Worm (Caenorhabditis elegans) whole organism, L2 larva: ENCODE measurements around the gene nhr-116.

Experiments
- C34F6.9 ChIP-seq: fragments of 150-350 bp; optimal IDR thresholded peaks from 2 replicates; lab custom pipeline; 2014; ENCODE audit warnings: missing biosample characterization, missing genetic modification characterization
- F13H6.1 ChIP-seq: sonication (generic microtip); optimal IDR thresholded peaks from 2 replicates; lab custom pipeline; 2016; ENCODE audit warnings: missing genetic modification characterization, missing compliant biosample characterization
- Y55F3AM.14 ChIP-seq: fragments of 200-800 bp; sonication (Bioruptor generic); optimal IDR thresholded peaks from 2 replicates; lab custom pipeline; 2018; ENCODE audit warnings: mild to moderate bottlenecking, missing genetic modification characterization, missing compliant biosample characterization
- ZK546.5 ChIP-seq: sonication (generic microtip); optimal IDR thresholded peaks from 2 replicates; lab custom pipeline; 2017; ENCODE audit warnings: missing biosample characterization, missing genetic modification characterization
- alr-1 ChIP-seq: fragments of 150-350 bp; optimal IDR thresholded peaks from 2 replicates; lab custom pipeline; 2014; ENCODE audit warnings: missing biosample characterization, missing genetic modification characterization
- aly-2 ChIP-seq: fragments of 150-350 bp; optimal IDR thresholded peaks from 2 replicates; lab custom pipeline; 2014; ENCODE audit warnings: missing biosample characterization, missing genetic modification characterization
- ama-1 ChIP-seq: fragments of 150-350 bp; optimal IDR thresholded peaks from 2 replicates; lab custom pipeline; 2018; ENCODE audit warnings: inconsistent platforms
- blmp-1 ChIP-seq: sonication (generic microtip); optimal IDR thresholded peaks from 2 replicates; lab custom pipeline; 2017; ENCODE audit warnings: missing genetic modification characterization, mild to moderate bottlenecking, missing compliant biosample characterization, antibody characterized with exemption, moderate library complexity; ENCODE audit not compliant: insufficient read depth
- dmd-4 ChIP-seq: sonication (generic microtip); optimal IDR thresholded peaks from 2 replicates; lab custom pipeline; 2017; ENCODE audit warnings: missing biosample characterization, missing genetic modification characterization
- egl-27 ChIP-seq: sonication (generic microtip); optimal IDR thresholded peaks from 3 replicates; lab custom pipeline; 2017; ENCODE audit warnings: missing biosample characterization, missing genetic modification reagents, missing genetic modification characterization
- elt-1 ChIP-seq: fragments of 150-350 bp; optimal IDR thresholded peaks from 2 replicates; lab custom pipeline; 2014; ENCODE audit warnings: missing biosample characterization, missing genetic modification characterization
- elt-3 ChIP-seq: sonication (generic microtip); optimal IDR thresholded peaks from 2 replicates; lab custom pipeline; 2017; ENCODE audit warnings: missing biosample characterization, missing genetic modification characterization
- fos-1 ChIP-seq: fragments of 150-350 bp; optimal IDR thresholded peaks from 2 replicates; lab custom pipeline; 2014; ENCODE audit warnings: missing biosample characterization, missing genetic modification characterization
- gmeb-1 ChIP-seq: fragments of 150-350 bp; optimal IDR thresholded peaks from 2 replicates; lab custom pipeline; 2014; ENCODE audit warnings: missing biosample characterization, missing genetic modification characterization
- lin-11 ChIP-seq: fragments of 150-350 bp; sonication (generic microtip); optimal IDR thresholded peaks from 2 replicates; lab custom pipeline; 2014; ENCODE audit warnings: missing biosample characterization, missing genetic modification characterization, inconsistent platforms, mixed read lengths
- lin-13 ChIP-seq: fragments of 150-350 bp; optimal IDR thresholded peaks from 2 replicates; lab custom pipeline; 2014; ENCODE audit warnings: missing biosample characterization, missing genetic modification reagents, missing genetic modification characterization
- mab-5 ChIP-seq: fragments of 150-350 bp; optimal IDR thresholded peaks from 2 replicates; lab custom pipeline; 2014; ENCODE audit warnings: missing biosample characterization, missing genetic modification characterization
- mbf-1 ChIP-seq: sonication (generic microtip); optimal IDR thresholded peaks from 2 replicates; lab custom pipeline; 2017; ENCODE audit warnings: missing biosample characterization, missing genetic modification characterization
- nhr-10 ChIP-seq: sonication (generic microtip); optimal IDR thresholded peaks from 2 replicates; lab custom pipeline; 2017; ENCODE audit warnings: missing biosample characterization, missing genetic modification characterization
- nhr-11 ChIP-seq: fragments of 150-350 bp; optimal IDR thresholded peaks from 2 replicates; lab custom pipeline; 2014; ENCODE audit warnings: missing biosample characterization, missing genetic modification characterization
- nhr-12 ChIP-seq: fragments of 150-350 bp; optimal IDR thresholded peaks from 2 replicates; lab custom pipeline; 2014; ENCODE audit warnings: missing biosample characterization, missing genetic modification characterization
- nhr-21 ChIP-seq: fragments of 150-350 bp; optimal IDR thresholded peaks from 2 replicates; lab custom pipeline; 2014; ENCODE audit warnings: missing biosample characterization, missing genetic modification characterization
- nhr-23 ChIP-seq: fragments of 150-350 bp; optimal IDR thresholded peaks from 2 replicates; lab custom pipeline; 2014; ENCODE audit warnings: missing biosample characterization, missing genetic modification reagents, missing genetic modification characterization
- nhr-6 ChIP-seq: fragments of 150-350 bp; optimal IDR thresholded peaks from 2 replicates; lab custom pipeline; 2014; ENCODE audit warnings: missing biosample characterization, missing genetic modification characterization
- nhr-77 ChIP-seq: fragments of 150-350 bp; optimal IDR thresholded peaks from 2 replicates; lab custom pipeline; 2014; ENCODE audit warnings: missing biosample characterization, missing genetic modification characterization
- peb-1 ChIP-seq: fragments of 150-350 bp; optimal IDR thresholded peaks from 2 replicates; lab custom pipeline; 2014; ENCODE audit warnings: missing biosample characterization, missing genetic modification characterization
- sem-4 ChIP-seq: fragments of 150-350 bp; optimal IDR thresholded peaks from 2 replicates; lab custom pipeline; 2014; ENCODE audit warnings: missing biosample characterization, missing genetic modification reagents, missing genetic modification characterization
- snpc-4 ChIP-seq: fragments of 150-350 bp; optimal IDR thresholded peaks from 2 replicates; lab custom pipeline; 2014; ENCODE audit warnings: missing biosample characterization, missing genetic modification characterization
- unc-39 ChIP-seq: fragments of 150-350 bp; optimal IDR thresholded peaks from 2 replicates; lab custom pipeline; 2014; ENCODE audit warnings: missing biosample characterization, missing genetic modification characterization
- unc-55 ChIP-seq: fragments of 150-350 bp; sonication (generic microtip); optimal IDR thresholded peaks from 3 replicates; lab custom pipeline; 2014; ENCODE audit warnings: missing biosample characterization, missing genetic modification reagents, missing genetic modification characterization
- unc-62 ChIP-seq: fragments of 150-350 bp; optimal IDR thresholded peaks from 2 replicates; lab custom pipeline; 2014; ENCODE audit warnings: missing biosample characterization, missing genetic modification reagents, missing genetic modification characterization
- ztf-1 ChIP-seq: fragments of 200-800 bp; sonication (Bioruptor generic); conservative IDR thresholded peaks from 2 replicates; pipeline ENCODE4 v1.3.6; 2022; ENCODE audit warnings: missing genetic modification characterization, missing compliant biosample characterization
- ztf-11 ChIP-seq: sonication (generic microtip); optimal IDR thresholded peaks from 2 replicates; lab custom pipeline; 2017; ENCODE audit warnings: missing biosample characterization, missing genetic modification characterization

Gene nhr-116

ce11 chrV:16884744-16885143 lies 27.3 kb upstream of the nhr-116 start, which contains the start of gene F09C6.13:
Gene F09C6.13, plus strand, starts transcription at chrV:16885044.
- no peak for TF ChIP-seq elt-1 (tag; lab: Kevin White, UChicago)
- no peak for TF ChIP-seq dmd-4 (tag; lab: Kevin White, UChicago)
- TF ChIP-seq F13H6.1: no peak
- no peak for TF ChIP-seq peb-1 (tag; lab: Kevin White, UChicago)
- no peak for TF ChIP-seq nhr-10 (tag; lab: Kevin White, UChicago)
- no peak for TF ChIP-seq elt-3 (tag; lab: Kevin White, UChicago)
- no peak for TF ChIP-seq lin-13 (GFP tag; lab: Kevin White, UChicago)
- no peak for TF ChIP-seq gmeb-1

DNA sequence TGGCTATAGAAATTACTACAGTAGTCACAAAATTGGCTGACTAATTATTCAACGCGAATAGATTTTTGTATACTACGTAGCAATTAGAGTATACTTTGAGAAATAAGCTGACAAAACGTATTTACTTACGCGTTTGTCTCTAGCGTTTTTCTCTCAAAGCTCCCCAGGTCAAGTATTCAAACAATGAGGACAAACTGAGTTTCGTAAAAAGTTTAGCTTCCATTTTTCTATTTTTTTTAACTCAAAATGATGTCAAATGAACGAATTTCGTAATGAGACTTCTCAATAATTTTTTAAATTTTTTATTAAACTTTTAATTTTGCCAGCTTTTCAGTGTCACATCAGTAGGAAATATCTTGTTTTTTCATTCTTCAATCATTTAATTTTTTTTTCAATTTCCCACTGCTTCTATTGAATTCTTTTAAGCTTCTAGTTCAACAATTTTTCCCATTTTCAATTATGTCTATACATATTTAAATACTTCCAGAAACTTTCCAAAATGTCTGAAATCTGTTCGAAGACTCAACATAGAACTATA lies 23.2 kb upstream of the nhr-116 start, which contains the start of the genes ifas-2 and fbxa-44:
ifas-2 (minus strand) TSS at position 101 of the 538 bp plus-strand sequence.
fbxa-44 (plus strand) TSS at position 488 of the 538 bp plus-strand sequence.
- TF ChIP-seq nhr-21 (tag; lab: Kevin White, UChicago) (no peak), nhr-6 (no peak), alr-1 (tag; lab: Kevin White, UChicago) (no peak), blmp-1 (no peak), nhr-10 (tag; lab: Kevin White, UChicago) (no peak), unc-62 (GFP tag; lab: Kevin White, UChicago) (no peak), sem-4 (tag; lab: Kevin White, UChicago) (no peak), nhr-12 (tag; lab: Kevin White, UChicago) (no peak)

- TF ChIP-seq sem-4 (tag; lab: Kevin White, UChicago) (no peak), nhr-10 (tag; lab: Kevin White, UChicago) (no peak), nhr-12 (tag; lab: Kevin White, UChicago) (no peak), unc-55 (GFP tag; lab: Kevin White, UChicago) (no peak), ZK546.5 (tag; lab: Kevin White, UChicago) (no peak), mab-5 (tag; lab: Kevin White, UChicago) (no peak), nhr-23 (no peak), dmd-4 (tag; lab: Kevin White, UChicago) (no peak)
Observed at ce11 chrV:16893440-16893839, 18.6 kb upstream of the nhr-116 start, which contains the start of gene F09C6.15. Gene F09C6.15, plus strand, starts transcription at chrV:16893740.

ce11 chrV:16899355-16899754 lies 12.7 kb upstream of the nhr-116 start, which contains the start of gene fbxa-45:
Gene fbxa-45, minus strand, starts transcription at chrV:16899455.
- no peak for TF ChIP-seq gmeb-1
- TF ChIP-seq fos-1 (tag; lab: Kevin White, UChicago): no peak
- no peak for TF ChIP-seq peb-1 (tag; lab: Kevin White, UChicago)
- no peak for TF ChIP-seq ama-1 (lab: Kevin White, UChicago)
- no peak for TF ChIP-seq aly-2 (tag; lab: Kevin White, UChicago)
- TF ChIP-seq ztf-1 (GFP tag; lab: Robert Waterston, UW): no peak
- no peak for TF ChIP-seq nhr-11 (tag; lab: Kevin White, UChicago)
- TF ChIP-seq egl-27 (tag; lab: Kevin White, UChicago): no peak
- no peak for TF ChIP-seq mbf-1 (tag; lab: Kevin White, UChicago)
- TF ChIP-seq ztf-11: no peak
- TF ChIP-seq nhr-77 (tag; lab: Kevin White, UChicago): no peak
- TF ChIP-seq F13H6.1: no peak
- TF ChIP-seq unc-39: no peak
- no peak for TF ChIP-seq C34F6.9
- no peak for TF ChIP-seq ZK546.5 (tag; lab: Kevin White, UChicago)
- no peak for TF ChIP-seq snpc-4 (tag; lab: Kevin White, UChicago)
- TF ChIP-seq, all 48 proteins: peak for 0

- TF ChIP-seq lin-11 (tag; lab: Kevin White, UChicago) (no peak), aly-2 (tag; lab: Kevin White, UChicago) (no peak), Y55F3AM.14 (no peak), ZK546.5 (tag; lab: Kevin White, UChicago) (no peak), C34F6.9 (no peak), nhr-77 (tag; lab: Kevin White, UChicago) (no peak)
Observed at ce11 chrV:16902726-16903125, 9.3 kb upstream of the nhr-116 start, which contains the start of gene srd-68. Gene srd-68, minus strand, starts transcription at chrV:16902826.
